Worm (Caenorhabditis elegans) whole organism, mixed stage, embryonic: Measurements from ENCODE around the gene cyld-1.

Experiments used
- ces-1 ChIP-seq: fragments of 150-350 bp; optimal IDR thresholded peaks from 2 replicates; lab custom pipeline; 2014; ENCODE audit warnings: missing biosample characterization, missing genetic modification reagents, missing genetic modification characterization
- lin-13 ChIP-seq: fragments of 150-350 bp; optimal IDR thresholded peaks from 2 replicates; lab custom pipeline; 2014; ENCODE audit warnings: missing biosample characterization, missing genetic modification characterization
- nhr-237 ChIP-seq: fragments of 150-350 bp; optimal IDR thresholded peaks from 2 replicates; lab custom pipeline; 2014; ENCODE audit warnings: missing biosample characterization, missing genetic modification characterization
- unc-62 ChIP-seq: fragments of 150-350 bp; optimal IDR thresholded peaks from 2 replicates; lab custom pipeline; 2014; ENCODE audit warnings: missing biosample characterization, missing genetic modification reagents, missing genetic modification characterization

ce11 chrIII:9903694-9904292 lies 6.7 kb downstream of the cyld-1 start:
- TF ChIP-seq lin-13 (tag; lab: Kevin White, UChicago) (no peak), ces-1 (no peak), nhr-237 (tag; lab: Kevin White, UChicago) (no peak), unc-62 (GFP tag; lab: Kevin White, UChicago) (no peak)
